Fruit fly (Drosophila melanogaster) whole organism, embryonic: ENCODE results near the gene mRpL55.

ENCODE experiments used
- Abd-B ChIP-seq: fragments of 200-800 bp; sonication (Bioruptor generic); optimal IDR thresholded peaks from 2 replicates; lab custom pipeline; 2018; ENCODE audit warnings: missing biosample characterization, mild to moderate bottlenecking, missing genetic modification characterization, moderate library complexity
- Aef1 ChIP-seq: fragments of 200-800 bp; sonication (Bioruptor generic); IDR thresholded peaks from 3 replicates; pipeline ENCODE4 v1.3.6; 2022; ENCODE audit warnings: missing biosample characterization, missing genetic modification characterization
- Bgb ChIP-seq: fragments of 200-800 bp; sonication (Bioruptor generic); IDR thresholded peaks from 2 replicates; pipeline ENCODE4 v1.3.6; 2022; ENCODE audit warnings: missing biosample characterization, missing genetic modification characterization; ENCODE audit not compliant: partially characterized antibody
- CG10979 ChIP-seq: fragments of 200-800 bp; sonication (Bioruptor generic); optimal IDR thresholded peaks from 2 replicates; lab custom pipeline; 2018; ENCODE audit warnings: missing biosample characterization, mild to moderate bottlenecking, missing genetic modification characterization, moderate library complexity
- CG12236 ChIP-seq: fragments of 200-800 bp; sonication (Bioruptor generic); optimal IDR thresholded peaks from 2 replicates; lab custom pipeline; 2016; ENCODE audit warnings: missing biosample characterization, missing genetic modification characterization
- CG13894 ChIP-seq: fragments of 200-800 bp; sonication (Bioruptor generic); optimal IDR thresholded peaks from 3 replicates; lab custom pipeline; 2018; ENCODE audit warnings: missing biosample characterization, mild to moderate bottlenecking, missing genetic modification characterization, moderate library complexity
- CG1647 ChIP-seq: fragments of 200-800 bp; sonication (Bioruptor generic); optimal IDR thresholded peaks from 3 replicates; lab custom pipeline; 2016; ENCODE audit warnings: missing biosample characterization, missing genetic modification characterization
- CG17186 ChIP-seq: fragments of 200-800 bp; sonication (Bioruptor generic); optimal IDR thresholded peaks from 3 replicates; lab custom pipeline; 2017; ENCODE audit warnings: missing biosample characterization, missing genetic modification reagents, missing genetic modification characterization
- CG17612 ChIP-seq: fragments of 200-800 bp; sonication (Bioruptor generic); IDR thresholded peaks from 2 replicates; pipeline ENCODE4 v1.3.6; 2022; ENCODE audit warnings: missing biosample characterization, missing genetic modification characterization
- CG17829 ChIP-seq: fragments of 200-800 bp; optimal IDR thresholded peaks from 2 replicates; lab custom pipeline; 2019; ENCODE audit warnings: missing biosample characterization, mild to moderate bottlenecking, missing genetic modification characterization, moderate library complexity
- CG30020 ChIP-seq: fragments of 200-800 bp; optimal IDR thresholded peaks from 2 replicates; lab custom pipeline; 2019; ENCODE audit warnings: missing biosample characterization, mild to moderate bottlenecking, missing genetic modification characterization, moderate library complexity
- CG31224 ChIP-seq: fragments of 200-800 bp; sonication (Bioruptor generic); IDR thresholded peaks from 2 replicates; pipeline ENCODE4 v1.3.6; 2022; ENCODE audit warnings: missing biosample characterization, missing genetic modification characterization
- CG3995 ChIP-seq: fragments of 200-800 bp; sonication (Bioruptor generic); optimal IDR thresholded peaks from 3 replicates; lab custom pipeline; 2016; ENCODE audit warnings: missing biosample characterization, missing genetic modification characterization
- CG6272 ChIP-seq: fragments of 200-800 bp; sonication (Bioruptor generic); IDR thresholded peaks from 2 replicates; pipeline ENCODE4 v1.3.6; 2022; ENCODE audit warnings: missing biosample characterization, missing genetic modification characterization
- CG7271 ChIP-seq: fragments of 200-800 bp; sonication (Bioruptor generic); optimal IDR thresholded peaks from 2 replicates; lab custom pipeline; 2018; ENCODE audit warnings: missing biosample characterization, mild to moderate bottlenecking, missing genetic modification characterization, moderate library complexity
- CG7556 ChIP-seq: fragments of 200-800 bp; sonication (Bioruptor generic); optimal IDR thresholded peaks from 2 replicates; lab custom pipeline; 2017; ENCODE audit warnings: missing biosample characterization, mild to moderate bottlenecking, missing genetic modification characterization
- CG8290 ChIP-seq, 3 experiments: fragments of 200-800 bp; sonication (Bioruptor generic); optimal IDR thresholded peaks; 2 replicates each; lab custom pipeline; 2016 to 2019; ENCODE audit warnings: missing biosample characterization in 3 of 3, missing genetic modification characterization in 3 of 3, mild to moderate bottlenecking in 2 of 3, moderate library complexity in 1 of 3
- CG9727 ChIP-seq: fragments of 200-800 bp; sonication (Bioruptor generic); optimal IDR thresholded peaks from 3 replicates; lab custom pipeline; 2017; ENCODE audit warnings: missing biosample characterization, mild to moderate bottlenecking, missing genetic modification characterization
- CTCF ChIP-seq: fragments of 200-800 bp; sonication (Bioruptor generic); optimal IDR thresholded peaks from 2 replicates; lab custom pipeline; 2017; ENCODE audit warnings: missing biosample characterization, mild to moderate bottlenecking, missing genetic modification characterization, moderate library complexity
- Dbx ChIP-seq: fragments of 200-800 bp; sonication (Bioruptor generic); IDR thresholded peaks from 3 replicates; pipeline ENCODE4 v1.3.6; 2022; ENCODE audit warnings: missing biosample characterization, missing genetic modification characterization
- Dip3 ChIP-seq: fragments of 200-800 bp; sonication (Bioruptor generic); optimal IDR thresholded peaks from 3 replicates; lab custom pipeline; 2016; ENCODE audit warnings: missing biosample characterization, missing genetic modification characterization
- Eip74EF ChIP-seq, 2 experiments: fragments of 200-800 bp in 1 of 2; fragments of >200 bp in 1 of 2; sonication (Bioruptor generic) in 1 of 2; optimal IDR thresholded peaks; 2 replicates each; lab custom pipeline; 2017 to 2019; ENCODE audit warnings: missing biosample characterization in 2 of 2, missing genetic modification characterization in 2 of 2, mild to moderate bottlenecking in 1 of 2, moderate library complexity in 1 of 2
- H15 ChIP-seq: fragments of 200-800 bp; sonication (Bioruptor generic); IDR thresholded peaks from 3 replicates; pipeline ENCODE4 v1.3.6; 2022; ENCODE audit warnings: missing biosample characterization, missing genetic modification characterization
- H2.0 ChIP-seq: fragments of 200-800 bp; sonication (Bioruptor generic); IDR thresholded peaks from 2 replicates; pipeline ENCODE4 v1.3.6; 2022; ENCODE audit warnings: missing biosample characterization, missing genetic modification characterization
- Lpt ChIP-seq: fragments of >200 bp; optimal IDR thresholded peaks from 2 replicates; lab custom pipeline; 2018; ENCODE audit warnings: missing biosample characterization, missing genetic modification characterization
- Med ChIP-seq: fragments of 200-800 bp; sonication (Bioruptor generic); peaks from one replicate; lab custom pipeline; 2016; ENCODE audit warnings: missing biosample characterization, missing genetic modification characterization, mild to moderate bottlenecking, inconsistent platforms, moderate library complexity
- Ptx1 ChIP-seq: fragments of 200-800 bp; sonication (Bioruptor generic); IDR thresholded peaks from 2 replicates; pipeline ENCODE4 v1.3.6; 2022; ENCODE audit warnings: missing biosample characterization, missing genetic modification characterization
- Stat92E ChIP-seq, 3 experiments: fragments of >200 bp in 2 of 3; fragments of 200-800 bp in 1 of 3; sonication (Bioruptor generic) in 1 of 3; optimal IDR thresholded peaks; 2 replicates each; lab custom pipeline; 2017 to 2019; ENCODE audit warnings: missing biosample characterization in 3 of 3, missing genetic modification characterization in 3 of 3, mild to moderate bottlenecking in 1 of 3, moderate library complexity in 1 of 3
- ash1 ChIP-seq: fragments of 200-800 bp; sonication (Bioruptor generic); optimal IDR thresholded peaks from 2 replicates; lab custom pipeline; 2018; ENCODE audit warnings: missing biosample characterization, mild to moderate bottlenecking, missing genetic modification characterization
- bigmax ChIP-seq: fragments of 200-800 bp; sonication (Bioruptor generic); optimal IDR thresholded peaks from 2 replicates; lab custom pipeline; 2018; ENCODE audit warnings: missing biosample characterization, mild to moderate bottlenecking, missing genetic modification characterization
- br ChIP-seq: fragments of >200 bp; optimal IDR thresholded peaks from 2 replicates; lab custom pipeline; 2017
- bsh ChIP-seq, 2 experiments: fragments of 200-800 bp; sonication (Bioruptor generic); optimal IDR thresholded peaks; 2 replicates each; lab custom pipeline; 2017 to 2018; ENCODE audit warnings: mild to moderate bottlenecking in 2 of 2, missing biosample characterization in 2 of 2, missing genetic modification characterization in 2 of 2, moderate library complexity in 1 of 2
- chn ChIP-seq: fragments of 200-800 bp; sonication (Bioruptor generic); optimal IDR thresholded peaks from 2 replicates; lab custom pipeline; 2016; ENCODE audit warnings: missing biosample characterization, missing genetic modification characterization
- dan ChIP-seq: fragments of 200-800 bp; sonication (Bioruptor generic); IDR thresholded peaks from 2 replicates; pipeline ENCODE4 v1.3.6; 2022; ENCODE audit warnings: missing biosample characterization, missing genetic modification characterization
- dmrt99B ChIP-seq: fragments of 200-800 bp; sonication (Bioruptor generic); optimal IDR thresholded peaks from 2 replicates; lab custom pipeline; 2018; ENCODE audit warnings: missing biosample characterization, mild to moderate bottlenecking, missing genetic modification characterization, moderate library complexity
- fru ChIP-seq: fragments of >200 bp; optimal IDR thresholded peaks from 2 replicates; lab custom pipeline; 2017
- gce ChIP-seq: fragments of 200-800 bp; sonication (Bioruptor generic); IDR thresholded peaks from 3 replicates; pipeline ENCODE4 v1.3.6; 2022; ENCODE audit warnings: missing biosample characterization, missing genetic modification characterization
- gfzf ChIP-seq: fragments of 200-800 bp; sonication (Bioruptor generic); optimal IDR thresholded peaks from 2 replicates; lab custom pipeline; 2016; ENCODE audit warnings: missing biosample characterization, mild to moderate bottlenecking, missing genetic modification characterization, moderate library complexity
- gt ChIP-seq: fragments of 200-800 bp; sonication (Bioruptor generic); IDR thresholded peaks from 2 replicates; pipeline ENCODE4 v1.3.6; 2022; ENCODE audit warnings: missing biosample characterization, missing genetic modification characterization
- maf-S ChIP-seq: fragments of 200-800 bp; sonication (Bioruptor generic); optimal IDR thresholded peaks from 2 replicates; lab custom pipeline; 2016; ENCODE audit warnings: missing biosample characterization, missing genetic modification characterization
- nau ChIP-seq: fragments of 200-800 bp; sonication (Bioruptor generic); optimal IDR thresholded peaks from 3 replicates; lab custom pipeline; 2017; ENCODE audit warnings: missing biosample characterization, mild to moderate bottlenecking, missing genetic modification characterization, missing genetic modification reagents
- pros ChIP-seq: fragments of 200-800 bp; sonication (Bioruptor generic); optimal IDR thresholded peaks from 3 replicates; lab custom pipeline; 2019; ENCODE audit warnings: missing biosample characterization, mild to moderate bottlenecking, missing genetic modification characterization, moderate library complexity
- salm ChIP-seq: fragments of 200-800 bp; sonication (Bioruptor generic); optimal IDR thresholded peaks from 2 replicates; lab custom pipeline; 2018; ENCODE audit warnings: missing biosample characterization, mild to moderate bottlenecking, missing genetic modification characterization
- sens ChIP-seq: fragments of 200-800 bp; sonication (Bioruptor generic); peaks from one replicate; lab custom pipeline; 2016; ENCODE audit warnings: missing biosample characterization, missing genetic modification characterization
- slbo ChIP-seq: fragments of 200-800 bp; sonication (Bioruptor generic); IDR thresholded peaks from 2 replicates; pipeline ENCODE4 v1.3.6; 2022; ENCODE audit warnings: missing biosample characterization, missing genetic modification characterization
- slp2 ChIP-seq: fragments of 200-800 bp; sonication (Bioruptor generic); optimal IDR thresholded peaks from 2 replicates; lab custom pipeline; 2016; ENCODE audit warnings: missing biosample characterization, missing genetic modification characterization
- sr ChIP-seq: fragments of 200-800 bp; sonication (Bioruptor generic); IDR thresholded peaks from 3 replicates; pipeline ENCODE4 v1.3.6; 2022; ENCODE audit warnings: missing biosample characterization, missing genetic modification characterization
- ttk ChIP-seq: fragments of 200-800 bp; sonication (Bioruptor generic); IDR thresholded peaks from 2 replicates; pipeline ENCODE4 v2.1.2; 2022; ENCODE audit warnings: missing biosample characterization, missing genetic modification characterization
- usp ChIP-seq: fragments of >200 bp; optimal IDR thresholded peaks from 2 replicates; lab custom pipeline; 2017; ENCODE audit warnings: missing biosample characterization, missing genetic modification characterization
- vnd ChIP-seq: fragments of 200-800 bp; sonication (Bioruptor generic); IDR thresholded peaks from 3 replicates; pipeline ENCODE4 v1.3.6; 2022; ENCODE audit warnings: missing biosample characterization, missing genetic modification characterization; ENCODE audit not compliant: partially characterized antibody
- wdn ChIP-seq: fragments of 200-800 bp; sonication (Bioruptor generic); IDR thresholded peaks from 2 replicates; pipeline ENCODE4 v1.3.6; 2022; ENCODE audit warnings: missing biosample characterization, missing genetic modification characterization
- zen ChIP-seq: fragments of 200-800 bp; sonication (Bioruptor generic); optimal IDR thresholded peaks from 3 replicates; lab custom pipeline; 2018; ENCODE audit warnings: missing biosample characterization, mild to moderate bottlenecking, missing genetic modification characterization, moderate library complexity

Gene mRpL55

dm6 chr3R:19074207-19074606 is 20.5 kb downstream of the mRpL55 start:
- TF ChIP-seq sr (GFP tag; lab: Robert Waterston, UW) (no peak), Dip3 (GFP tag; lab: Kevin White, UChicago) (no peak), H2.0 (GFP tag; lab: Robert Waterston, UW) (0 out of 2 replicates have a peak, but pooled peaks have one; percentile 22), usp (GFP tag; lab: Kevin White, UChicago) (no peak), CG1647 (no peak), Stat92E (GFP tag; optimal IDR thresholded peaks at IDR 0.05; lab: Kevin White, UChicago) (no peak), maf-S (GFP tag; lab: Kevin White, UChicago) (no peak), CG12236 (no peak), Lpt (GFP tag; lab: Kevin White, UChicago) (no peak), Ptx1 (GFP tag; lab: Robert Waterston, UW) (peak; percentile 34; the same call in 1 of the 2 replicates), CG17186 (no peak), zen (tag; lab: Kevin White, UChicago) (no peak), vnd (no peak), wdn (GFP tag; lab: Robert Waterston, UW) (no peak), slbo (peak; percentile 31; the same call in 1 of the 2 replicates), dan (GFP tag; lab: Robert Waterston, UW) (no peak), Bgb (GFP tag; lab: Robert Waterston, UW) (no peak), slp2 (no peak), CG9727 (GFP tag; lab: Kevin White, UChicago) (no peak), pros (GFP tag; lab: Kevin White, UChicago) (no peak), gfzf (GFP tag; lab: Kevin White, UChicago) (no peak), CG31224 (GFP tag; lab: Robert Waterston, UW) (no peak), CTCF (GFP tag; lab: Kevin White, UChicago) (no peak), CG10979 (tag; lab: Kevin White, UChicago) (peak; percentile 17), CG7271 (no peak), CG8290 (GFP tag; optimal IDR thresholded peaks at IDR 0.05; lab: Kevin White, UChicago) (no peak), CG8290 (tag; optimal IDR thresholded peaks at IDR 0.05; lab: Kevin White, UChicago) (no peak), CG17612 (GFP tag; lab: Robert Waterston, UW) (no peak), br (lab: Kevin White, UChicago) (no peak), fru (no peak), Eip74EF (GFP tag; optimal IDR thresholded peaks at IDR 0.05; lab: Kevin White, UChicago) (no peak), chn (GFP tag; lab: Kevin White, UChicago) (peak; percentile 32), CG17829 (tag; lab: Kevin White, UChicago) (no peak), CG7556 (GFP tag; lab: Kevin White, UChicago) (no peak), CG6272 (GFP tag; lab: Robert Waterston, UW) (no peak), Abd-B (GFP tag; lab: Kevin White, UChicago) (no peak), ash1 (GFP tag; lab: Kevin White, UChicago) (no peak), bigmax (GFP tag; lab: Kevin White, UChicago) (no peak), gce (GFP tag; lab: Robert Waterston, UW) (0 out of 3 replicates have a peak, but pooled peaks have one; percentile 22), dmrt99B (tag; lab: Kevin White, UChicago) (peak; percentile 3), H15 (GFP tag; lab: Robert Waterston, UW) (peak; percentile 42; the same call in 1 of the 3 replicates), nau (GFP tag; lab: Kevin White, UChicago) (no peak), salm (tag; lab: Kevin White, UChicago) (no peak), CG30020 (tag; lab: Kevin White, UChicago) (no peak), CG13894 (tag; lab: Kevin White, UChicago) (no peak), ttk (peak; percentile 37; the same call in 1 of the 2 replicates), sens (peak; percentile 78), Med (GFP tag; lab: Kevin White, UChicago) (peak; percentile 80), Aef1 (GFP tag; lab: Robert Waterston, UW) (no peak), bsh (GFP tag; optimal IDR thresholded peaks at IDR 0.05; lab: Kevin White, UChicago) (peak; percentile 45 to 53), gt (GFP tag; lab: Robert Waterston, UW) (no peak), Dbx (GFP tag; lab: Robert Waterston, UW) (no peak), CG3995 (GFP tag; lab: Kevin White, UChicago) (no peak)
